Fruit fly (Drosophila melanogaster) whole organism, prepupa: ENCODE measurements around the gene amos.

ENCODE experiments used
- CG10631 ChIP-seq: fragments of 200-800 bp; sonication (Bioruptor generic); optimal IDR thresholded peaks from 2 replicates; lab custom pipeline; 2016; ENCODE audit warnings: missing biosample characterization, missing genetic modification characterization
- CG10669 ChIP-seq: fragments of 200-800 bp; sonication (Bioruptor generic); optimal IDR thresholded peaks from 3 replicates; lab custom pipeline; 2018; ENCODE audit warnings: missing biosample characterization, mild to moderate bottlenecking, missing genetic modification characterization, moderate library complexity
- CG6276 ChIP-seq: fragments of 200-800 bp; sonication (Bioruptor generic); optimal IDR thresholded peaks from 2 replicates; lab custom pipeline; 2017; ENCODE audit warnings: missing biosample characterization, mild to moderate bottlenecking, missing genetic modification characterization
- CG6854 ChIP-seq: fragments of 200-800 bp; sonication (Bioruptor generic); optimal IDR thresholded peaks from 2 replicates; lab custom pipeline; 2017; ENCODE audit warnings: missing biosample characterization, mild to moderate bottlenecking, missing genetic modification characterization
- dsx ChIP-seq: fragments of 200-800 bp; optimal IDR thresholded peaks from 3 replicates; lab custom pipeline; 2019; ENCODE audit warnings: missing biosample characterization, mild to moderate bottlenecking, missing genetic modification characterization, moderate library complexity; ENCODE audit not compliant: poor library complexity, severe bottlenecking

DNA sequence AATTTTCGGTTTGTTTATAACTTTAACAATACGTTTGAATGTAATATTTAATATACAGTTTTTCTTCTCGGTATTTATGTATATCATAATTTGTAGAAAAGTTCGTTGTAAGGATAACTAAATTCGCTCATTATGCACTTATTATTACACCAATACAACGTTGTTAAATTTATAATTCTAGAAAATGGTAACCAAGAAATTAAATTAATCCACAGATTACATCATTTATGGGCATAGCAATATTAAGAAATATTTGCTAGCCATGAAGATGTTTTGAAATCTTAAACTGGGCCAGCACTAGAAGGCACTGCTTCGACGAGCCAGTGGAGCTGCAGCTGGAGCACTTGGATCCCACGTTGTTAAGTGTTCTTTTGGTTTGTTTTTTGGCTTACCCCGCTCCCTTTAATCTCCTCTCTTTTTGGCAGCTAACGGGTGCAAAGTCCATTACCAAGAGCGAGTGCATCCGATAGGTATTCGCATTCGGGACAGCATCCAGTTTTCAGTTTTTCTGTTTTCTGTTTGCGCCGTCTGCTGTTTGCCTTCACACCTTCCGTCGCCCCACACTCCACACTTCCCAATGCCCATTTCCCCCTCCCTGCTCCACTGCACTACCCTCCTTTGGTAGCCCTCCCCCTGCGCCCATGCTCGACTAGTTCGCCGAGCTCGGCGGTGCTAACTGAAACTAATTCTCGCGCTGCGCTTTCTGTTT, 24.1 kb downstream of the amos start:
- no peak for TF ChIP-seq CG10669 (GFP tag; lab: Kevin White, UChicago)
- TF ChIP-seq CG10631 (GFP tag; lab: Kevin White, UChicago) = peak; percentile 10
- peak; percentile 92 for TF ChIP-seq CG6854 (GFP tag; lab: Kevin White, UChicago)
- peak; percentile 50 for TF ChIP-seq dsx (GFP tag; lab: Kevin White, UChicago)
- TF ChIP-seq CG6276 (GFP tag; lab: Kevin White, UChicago) = peak; percentile 85
